Fruit fly (Drosophila melanogaster) whole organism, pupa: ENCODE data around the gene CG12438.

Source experiments
- CG10348 ChIP-seq: fragments of 200-800 bp; sonication (Bioruptor generic); IDR thresholded peaks from 2 replicates; pipeline ENCODE4 v1.3.6; 2022; ENCODE audit warnings: missing biosample characterization, missing genetic modification characterization
- CG12605 ChIP-seq: fragments of 200-800 bp; sonication (Bioruptor generic); IDR thresholded peaks from 2 replicates; pipeline ENCODE4 v1.3.6; 2022; ENCODE audit warnings: missing biosample characterization, missing genetic modification characterization
- CG13204 ChIP-seq: fragments of 200-800 bp; sonication (Bioruptor generic); optimal IDR thresholded peaks from 2 replicates; lab custom pipeline; 2018; ENCODE audit warnings: missing biosample characterization, mild to moderate bottlenecking, missing genetic modification characterization, moderate library complexity
- CG34367 ChIP-seq: fragments of 200-800 bp; sonication (Bioruptor generic); optimal IDR thresholded peaks from 2 replicates; lab custom pipeline; 2018; ENCODE audit warnings: missing biosample characterization, mild to moderate bottlenecking, missing genetic modification characterization
- CG4496 ChIP-seq: fragments of 200-800 bp; sonication (Bioruptor generic); IDR thresholded peaks from 3 replicates; pipeline ENCODE4 v1.3.6; 2022; ENCODE audit warnings: missing biosample characterization, missing genetic modification characterization
- CG9948 ChIP-seq: fragments of 200-800 bp; sonication (Bioruptor generic); optimal IDR thresholded peaks from 2 replicates; lab custom pipeline; 2018; ENCODE audit warnings: missing biosample characterization, mild to moderate bottlenecking, missing genetic modification characterization, moderate library complexity
- D1 ChIP-seq: fragments of 200-800 bp; sonication (Bioruptor generic); optimal IDR thresholded peaks from 2 replicates; lab custom pipeline; 2018; ENCODE audit warnings: missing biosample characterization, mild to moderate bottlenecking, missing genetic modification characterization, moderate library complexity
- EcR ChIP-seq: fragments of 200-800 bp; sonication (Bioruptor generic); optimal IDR thresholded peaks from 3 replicates; lab custom pipeline; 2019; ENCODE audit warnings: missing biosample characterization, missing genetic modification characterization, mild to moderate bottlenecking, moderate library complexity, missing genetic modification reagents
- Pif1B ChIP-seq: fragments of 200-800 bp; sonication (Bioruptor generic); optimal IDR thresholded peaks from 3 replicates; lab custom pipeline; 2016; ENCODE audit warnings: missing biosample characterization, missing genetic modification characterization
- Snoo ChIP-seq: fragments of 200-800 bp; sonication (Bioruptor generic); optimal IDR thresholded peaks from 3 replicates; lab custom pipeline; 2017; ENCODE audit warnings: missing biosample characterization, mild to moderate bottlenecking, missing genetic modification characterization, inconsistent platforms
- fd96Ca ChIP-seq: fragments of 200-800 bp; sonication (Bioruptor generic); IDR thresholded peaks from 3 replicates; pipeline ENCODE4 v1.3.6; 2022; ENCODE audit warnings: missing biosample characterization, missing genetic modification characterization

- TF ChIP-seq CG13204 (GFP tag; lab: Kevin White, UChicago), result no peak
- TF ChIP-seq Snoo (tag; lab: Kevin White, UChicago), result no peak
- TF ChIP-seq CG10348, result no peak
- TF ChIP-seq D1, result no peak
- no peak for TF ChIP-seq Pif1B (GFP tag; lab: Kevin White, UChicago)
- TF ChIP-seq EcR (GFP tag; lab: Kevin White, UChicago), result no peak
- no peak for TF ChIP-seq fd96Ca
- no peak for TF ChIP-seq CG4496
- no peak for TF ChIP-seq CG12605 (GFP tag; lab: Robert Waterston, UW)
- no peak for TF ChIP-seq CG9948
- TF ChIP-seq CG34367 (tag; lab: Kevin White, UChicago), result no peak
These were observed 37.6 kb upstream of the CG12438 start for dm6 chr2L:8714513-8714912.
